Fruit fly (Drosophila melanogaster) whole organism, embryonic: Measurements from ENCODE around the gene CG16753.

Experiments
- Atf6 ChIP-seq: fragments of 200-800 bp; sonication (Bioruptor generic); IDR thresholded peaks from 2 replicates; pipeline ENCODE4 v1.3.6; 2022; ENCODE audit warnings: missing biosample characterization, missing genetic modification characterization
- BEAF-32 ChIP-seq: fragments of 200-800 bp; sonication (Bioruptor generic); optimal IDR thresholded peaks from 3 replicates; lab custom pipeline; 2017; ENCODE audit warnings: missing biosample characterization, missing genetic modification characterization, mild to moderate bottlenecking, moderate library complexity, missing genetic modification reagents
- CG10274 ChIP-seq: fragments of 200-800 bp; sonication (Bioruptor generic); optimal IDR thresholded peaks from 3 replicates; lab custom pipeline; 2017; ENCODE audit warnings: missing biosample characterization, mild to moderate bottlenecking, missing genetic modification characterization
- CG12236 ChIP-seq: fragments of 200-800 bp; sonication (Bioruptor generic); optimal IDR thresholded peaks from 2 replicates; lab custom pipeline; 2016; ENCODE audit warnings: missing biosample characterization, missing genetic modification characterization
- CG12659 ChIP-seq: fragments of 200-800 bp; sonication (Bioruptor generic); optimal IDR thresholded peaks from 3 replicates; lab custom pipeline; 2017; ENCODE audit warnings: mild to moderate bottlenecking, missing biosample characterization, missing genetic modification reagents, missing genetic modification characterization
- CG13624 ChIP-seq: fragments of 200-800 bp; sonication (Bioruptor generic); optimal IDR thresholded peaks from 2 replicates; lab custom pipeline; 2016; ENCODE audit warnings: missing biosample characterization, missing genetic modification characterization
- CG18011 ChIP-seq: fragments of 200-800 bp; sonication (Bioruptor generic); optimal IDR thresholded peaks from 2 replicates; lab custom pipeline; 2017; ENCODE audit warnings: missing biosample characterization, missing genetic modification characterization, mild to moderate bottlenecking, moderate library complexity, missing genotype
- CG18599 ChIP-seq: fragments of 200-800 bp; sonication (Bioruptor generic); optimal IDR thresholded peaks from 3 replicates; lab custom pipeline; 2017; ENCODE audit warnings: missing biosample characterization, missing genetic modification characterization, mild to moderate bottlenecking, moderate library complexity, missing genetic modification reagents
- CG31388 ChIP-seq: fragments of 200-800 bp; sonication (Bioruptor generic); optimal IDR thresholded peaks from 2 replicates; lab custom pipeline; 2016; ENCODE audit warnings: missing biosample characterization, missing genetic modification characterization
- CG3847 ChIP-seq: fragments of 200-800 bp; sonication (Bioruptor generic); IDR thresholded peaks from 2 replicates; pipeline ENCODE4 v1.3.6; 2022; ENCODE audit warnings: missing biosample characterization, missing genetic modification characterization
- CG7357 ChIP-seq: fragments of 200-800 bp; sonication (Bioruptor generic); IDR thresholded peaks from 3 replicates; pipeline ENCODE4 v1.3.6; 2022; ENCODE audit warnings: missing biosample characterization, missing genetic modification characterization
- CG9817 ChIP-seq: fragments of 200-800 bp; sonication (Bioruptor generic); optimal IDR thresholded peaks from 2 replicates; lab custom pipeline; 2018; ENCODE audit warnings: missing biosample characterization, mild to moderate bottlenecking, missing genetic modification characterization, moderate library complexity
- Dip2 ChIP-seq: fragments of 200-800 bp; sonication (Bioruptor generic); IDR thresholded peaks from 2 replicates; pipeline ENCODE4 v1.3.6; 2022; ENCODE audit warnings: missing biosample characterization, missing genetic modification characterization
- Dip3 ChIP-seq: fragments of 200-800 bp; sonication (Bioruptor generic); optimal IDR thresholded peaks from 3 replicates; lab custom pipeline; 2016; ENCODE audit warnings: missing biosample characterization, missing genetic modification characterization
- Fer1 ChIP-seq: fragments of 200-800 bp; sonication (Bioruptor generic); optimal IDR thresholded peaks from 2 replicates; lab custom pipeline; 2017; ENCODE audit warnings: missing biosample characterization, mild to moderate bottlenecking, missing genetic modification characterization
- Gug ChIP-seq: fragments of 200-800 bp; sonication (Bioruptor generic); IDR thresholded peaks from 4 replicates; pipeline ENCODE4 v1.3.6; 2022; ENCODE audit warnings: missing biosample characterization, missing genetic modification characterization
- HLH4C ChIP-seq: fragments of 200-800 bp; sonication (Bioruptor generic); IDR thresholded peaks from 3 replicates; pipeline ENCODE4 v1.3.6; 2022; ENCODE audit warnings: missing biosample characterization, missing genetic modification characterization; ENCODE audit not compliant: partially characterized antibody
- Hand ChIP-seq: fragments of 200-800 bp; sonication (Bioruptor generic); optimal IDR thresholded peaks from 2 replicates; lab custom pipeline; 2017; ENCODE audit warnings: mild to moderate bottlenecking, missing biosample characterization, missing genetic modification reagents, missing genetic modification characterization
- Hr51 ChIP-seq, 2 experiments: fragments of 200-800 bp; sonication (Bioruptor generic); optimal IDR thresholded peaks; 2 replicates in 1 of 2; 3 replicates in 1 of 2; lab custom pipeline; 2016 to 2018; ENCODE audit warnings: missing biosample characterization in 2 of 2, missing genetic modification characterization in 2 of 2, mild to moderate bottlenecking in 1 of 2, moderate library complexity in 1 of 2
- Myb ChIP-seq: fragments of 200-800 bp; sonication (Bioruptor generic); optimal IDR thresholded peaks from 2 replicates; lab custom pipeline; 2016; ENCODE audit warnings: missing biosample characterization, missing genetic modification characterization
- NfI ChIP-seq: fragments of 200-800 bp; sonication (Bioruptor generic); optimal IDR thresholded peaks from 3 replicates; lab custom pipeline; 2018; ENCODE audit warnings: missing biosample characterization, mild to moderate bottlenecking, missing genetic modification characterization, moderate library complexity
- Optix ChIP-seq: fragments of 200-800 bp; sonication (Bioruptor generic); IDR thresholded peaks from 3 replicates; pipeline ENCODE4 v1.3.6; 2022; ENCODE audit warnings: missing biosample characterization, missing genetic modification characterization
- Sin3A ChIP-seq: fragments of >200 bp; optimal IDR thresholded peaks from 2 replicates; lab custom pipeline; 2018
- Ssrp ChIP-seq: fragments of 200-800 bp; sonication (Bioruptor generic); optimal IDR thresholded peaks from 2 replicates; lab custom pipeline; 2018; ENCODE audit warnings: missing biosample characterization, mild to moderate bottlenecking, missing genetic modification characterization, moderate library complexity
- Stat92E ChIP-seq, 3 experiments: fragments of >200 bp in 2 of 3; fragments of 200-800 bp in 1 of 3; sonication (Bioruptor generic) in 1 of 3; optimal IDR thresholded peaks; 2 replicates each; lab custom pipeline; 2017 to 2019; ENCODE audit warnings: missing biosample characterization in 3 of 3, missing genetic modification characterization in 3 of 3, mild to moderate bottlenecking in 1 of 3, moderate library complexity in 1 of 3
- ac ChIP-seq: fragments of 200-800 bp; sonication (Bioruptor generic); optimal IDR thresholded peaks from 3 replicates; lab custom pipeline; 2017; ENCODE audit warnings: missing biosample characterization, mild to moderate bottlenecking, missing genetic modification characterization
- cg ChIP-seq: fragments of 200-800 bp; sonication (Bioruptor generic); optimal IDR thresholded peaks from 3 replicates; lab custom pipeline; 2019; ENCODE audit warnings: missing biosample characterization, mild to moderate bottlenecking, missing genetic modification characterization, moderate library complexity
- chif ChIP-seq, 2 experiments: fragments of 200-800 bp; sonication (Bioruptor generic); optimal IDR thresholded peaks; 3 replicates each; lab custom pipeline; 2016; ENCODE audit warnings: missing biosample characterization in 2 of 2, missing genetic modification characterization in 2 of 2
- crol ChIP-seq: fragments of 200-800 bp; sonication (Bioruptor generic); IDR thresholded peaks from 2 replicates; pipeline ENCODE4 v1.3.6; 2022; ENCODE audit warnings: missing biosample characterization, missing genetic modification characterization
- dimm ChIP-seq: fragments of 200-800 bp; sonication (Bioruptor generic); IDR thresholded peaks from 2 replicates; pipeline ENCODE4 v1.3.6; 2022; ENCODE audit warnings: missing biosample characterization, missing genetic modification characterization
- disco-r ChIP-seq: fragments of 200-800 bp; sonication (Bioruptor generic); optimal IDR thresholded peaks from 2 replicates; lab custom pipeline; 2016; ENCODE audit warnings: missing biosample characterization, missing genetic modification characterization
- dm ChIP-seq: fragments of 200-800 bp; sonication (Bioruptor generic); optimal IDR thresholded peaks from 3 replicates; lab custom pipeline; 2016; ENCODE audit warnings: missing biosample characterization, missing genetic modification characterization
- dmrt11E ChIP-seq: fragments of 200-800 bp; sonication (Bioruptor generic); optimal IDR thresholded peaks from 3 replicates; lab custom pipeline; 2018; ENCODE audit warnings: missing biosample characterization, mild to moderate bottlenecking, missing genetic modification characterization, moderate library complexity
- ewg ChIP-seq: fragments of 200-800 bp; sonication (Bioruptor generic); optimal IDR thresholded peaks from 3 replicates; lab custom pipeline; 2017; ENCODE audit warnings: mild to moderate bottlenecking, missing biosample characterization, missing genetic modification reagents, missing genetic modification characterization
- gcm ChIP-seq: fragments of 200-800 bp; sonication (Bioruptor generic); optimal IDR thresholded peaks from 2 replicates; lab custom pipeline; 2019; ENCODE audit warnings: missing biosample characterization, mild to moderate bottlenecking, missing genetic modification characterization, moderate library complexity
- nmo ChIP-seq: fragments of 200-800 bp; sonication (Bioruptor generic); optimal IDR thresholded peaks from 2 replicates; lab custom pipeline; 2018; ENCODE audit warnings: missing biosample characterization, mild to moderate bottlenecking, missing genetic modification characterization, moderate library complexity
- oc ChIP-seq: fragments of 200-800 bp; sonication (Bioruptor generic); optimal IDR thresholded peaks from 2 replicates; lab custom pipeline; 2018; ENCODE audit warnings: missing biosample characterization, mild to moderate bottlenecking, missing genetic modification characterization, moderate library complexity
- odd ChIP-seq: fragments of 200-800 bp; sonication (Bioruptor generic); optimal IDR thresholded peaks from 2 replicates; lab custom pipeline; 2017; ENCODE audit warnings: missing biosample characterization, mild to moderate bottlenecking, missing genetic modification characterization
- pfk ChIP-seq: fragments of 200-800 bp; sonication (Bioruptor generic); optimal IDR thresholded peaks from 2 replicates; lab custom pipeline; 2018; ENCODE audit warnings: missing biosample characterization, mild to moderate bottlenecking, missing genetic modification characterization, moderate library complexity
- pita ChIP-seq: fragments of 200-800 bp; sonication (Bioruptor generic); optimal IDR thresholded peaks from 2 replicates; lab custom pipeline; 2017; ENCODE audit warnings: missing biosample characterization, mild to moderate bottlenecking, missing genetic modification characterization
- pros ChIP-seq: fragments of 200-800 bp; sonication (Bioruptor generic); optimal IDR thresholded peaks from 3 replicates; lab custom pipeline; 2019; ENCODE audit warnings: missing biosample characterization, mild to moderate bottlenecking, missing genetic modification characterization, moderate library complexity
- ranshi ChIP-seq: fragments of 200-800 bp; sonication (Bioruptor generic); IDR thresholded peaks from 2 replicates; pipeline ENCODE4 v1.3.6; 2022; ENCODE audit warnings: missing biosample characterization, missing genetic modification characterization
- rib ChIP-seq: fragments of 200-800 bp; sonication (Bioruptor generic); IDR thresholded peaks from 2 replicates; pipeline ENCODE4 v1.3.6; 2022; ENCODE audit warnings: missing biosample characterization, missing genetic modification characterization
- seq ChIP-seq: fragments of 200-800 bp; sonication (Bioruptor generic); IDR thresholded peaks from 2 replicates; pipeline ENCODE4 v1.3.6; 2022; ENCODE audit warnings: missing biosample characterization, missing genetic modification characterization
- tap ChIP-seq: fragments of 200-800 bp; optimal IDR thresholded peaks from 3 replicates; lab custom pipeline; 2019; ENCODE audit warnings: missing biosample characterization, mild to moderate bottlenecking, missing genetic modification characterization, moderate library complexity
- tup ChIP-seq: fragments of 200-800 bp; sonication (Bioruptor generic); optimal IDR thresholded peaks from 2 replicates; lab custom pipeline; 2016; ENCODE audit warnings: missing biosample characterization, mild to moderate bottlenecking, missing genetic modification characterization, moderate library complexity
- tx ChIP-seq: fragments of 200-800 bp; sonication (Bioruptor generic); optimal IDR thresholded peaks from 2 replicates; lab custom pipeline; 2016; ENCODE audit warnings: missing biosample characterization, missing genetic modification characterization
- vvl ChIP-seq: fragments of 200-800 bp; sonication (Bioruptor generic); IDR thresholded peaks from 2 replicates; pipeline ENCODE4 v1.3.6; 2022; ENCODE audit warnings: missing biosample characterization, missing genetic modification characterization

Gene CG16753

DNA sequence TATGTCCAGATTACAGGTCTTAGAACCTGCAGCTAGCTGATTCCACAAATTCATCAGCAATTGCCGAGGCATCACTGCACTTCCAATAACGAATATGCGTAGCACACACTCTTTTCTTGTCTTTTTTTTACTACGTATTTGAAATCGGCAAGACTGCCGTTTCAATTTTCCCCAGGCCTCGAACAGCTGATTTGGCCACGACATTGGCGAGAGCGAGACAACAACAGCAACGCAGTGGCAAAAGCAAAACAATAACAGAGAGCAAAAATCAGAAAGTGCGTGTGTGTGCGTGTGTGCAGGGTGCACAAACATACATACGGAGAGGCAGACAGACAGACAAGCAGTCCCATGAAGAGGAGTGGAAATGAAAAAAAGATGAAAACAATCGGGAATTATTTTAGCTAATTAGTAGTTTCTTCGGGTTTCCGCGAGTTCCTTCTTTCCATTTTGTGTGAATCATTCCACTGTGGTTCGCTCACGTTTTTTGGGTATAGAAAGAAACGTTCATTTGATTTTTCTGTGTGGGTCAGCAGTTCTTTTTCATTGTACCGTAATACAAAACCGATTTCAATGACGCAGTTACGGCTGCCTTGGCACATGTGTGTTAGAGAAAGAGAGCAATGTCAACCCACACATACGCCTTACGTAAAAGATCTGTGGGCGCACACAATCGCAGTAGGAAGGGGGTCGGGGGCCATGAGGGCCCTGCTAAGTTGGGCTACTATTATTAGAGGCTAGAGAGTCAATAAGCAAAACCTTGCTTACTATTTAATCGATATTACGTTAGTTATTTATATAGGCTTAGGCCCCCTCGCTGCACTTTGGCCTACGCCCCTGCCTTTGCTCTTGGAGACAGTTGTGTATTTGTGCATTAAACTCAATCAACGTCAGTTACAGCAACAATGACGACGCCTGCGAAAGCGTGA lies 5.4 kb downstream of the CG16753 start (continued):
- TF ChIP-seq CG13624: peak; percentile 99
- TF ChIP-seq Optix: peak; percentile 100
- TF ChIP-seq Myb (GFP tag; lab: Kevin White, UChicago): peak; percentile 93
- peak; percentile 99 for TF ChIP-seq vvl (GFP tag; lab: Robert Waterston, UW)
- TF ChIP-seq tx (GFP tag; lab: Kevin White, UChicago): peak; percentile 98
- peak; percentile 98 for TF ChIP-seq CG12236
- TF ChIP-seq CG7357 (GFP tag; lab: Robert Waterston, UW): peak; percentile 97
- peak; percentile 100 for TF ChIP-seq Gug (GFP tag; lab: Robert Waterston, UW)
- TF ChIP-seq CG3847 (GFP tag; lab: Robert Waterston, UW): peak; percentile 99
- TF ChIP-seq Hr51 (GFP tag; optimal IDR thresholded peaks at IDR 0.05; lab: Kevin White, UChicago): peak; percentile 98
- TF ChIP-seq CG31388 (GFP tag; lab: Kevin White, UChicago): peak; percentile 97
- TF ChIP-seq odd (GFP tag; lab: Kevin White, UChicago): peak; percentile 94
- peak; percentile 99 for TF ChIP-seq chif (GFP tag; optimal IDR thresholded peaks at IDR 0.05; lab: Kevin White, UChicago)
- TF ChIP-seq CG12659 (GFP tag; lab: Kevin White, UChicago): peak; percentile 99
- peak; percentile 98 for TF ChIP-seq dimm (GFP tag; lab: Robert Waterston, UW)
- TF ChIP-seq HLH4C (GFP tag; lab: Robert Waterston, UW): no peak
- no peak for TF ChIP-seq pros
- peak; percentile 98 for TF ChIP-seq CG9817 (tag; lab: Kevin White, UChicago)
- TF ChIP-seq tap (tag; lab: Kevin White, UChicago): peak; percentile 97
- peak; percentile 94 for TF ChIP-seq ac
- TF ChIP-seq Stat92E (GFP tag; optimal IDR thresholded peaks at IDR 0.05; lab: Kevin White, UChicago): no peak
- peak; percentile 99 for TF ChIP-seq Dip3 (GFP tag; lab: Kevin White, UChicago)
- TF ChIP-seq CG18011: peak; percentile 91
- TF ChIP-seq pita (GFP tag; lab: Kevin White, UChicago): no peak
- peak; percentile 99 for TF ChIP-seq rib
- peak; percentile 97 for TF ChIP-seq nmo (GFP tag; lab: Kevin White, UChicago)
- peak; percentile 100 for TF ChIP-seq ranshi (GFP tag; lab: Robert Waterston, UW)
- peak; percentile 98 for TF ChIP-seq oc
- TF ChIP-seq disco-r: peak; percentile 96
- TF ChIP-seq CG18599: peak; percentile 99
- TF ChIP-seq Fer1 (GFP tag; lab: Kevin White, UChicago): peak; percentile 98
- TF ChIP-seq crol: peak; percentile 90
- TF ChIP-seq pfk (GFP tag; lab: Kevin White, UChicago): peak; percentile 63
- peak; percentile 97 for TF ChIP-seq dm (GFP tag; lab: Kevin White, UChicago)
- TF ChIP-seq BEAF-32: peak; percentile 12
- peak; percentile 92 for TF ChIP-seq dmrt11E (tag; lab: Kevin White, UChicago)
- peak; percentile 99 for TF ChIP-seq seq
- peak; percentile 89 for TF ChIP-seq cg (GFP tag; lab: Kevin White, UChicago)
- TF ChIP-seq Sin3A (lab: Kevin White, UChicago): no peak
- peak; percentile 95 for TF ChIP-seq CG10274 (GFP tag; lab: Kevin White, UChicago)
- peak; percentile 99 for TF ChIP-seq Atf6 (GFP tag; lab: Robert Waterston, UW)
- peak; percentile 97 for TF ChIP-seq NfI
- TF ChIP-seq tup (GFP tag; lab: Kevin White, UChicago): peak; percentile 98
- TF ChIP-seq Ssrp (tag; lab: Kevin White, UChicago): peak; percentile 97
- peak; percentile 96 for TF ChIP-seq ewg (GFP tag; lab: Kevin White, UChicago)
- peak; percentile 76 for TF ChIP-seq Dip2
- peak; percentile 97 for TF ChIP-seq gcm (GFP tag; lab: Kevin White, UChicago)
- TF ChIP-seq Hand: peak; percentile 95
